Worm (Caenorhabditis elegans) whole organism, L4 larva: ENCODE data around the gene mfsd-6.
A peak's percentile ranks its signal among the peaks of the same experiment; 100 is the strongest.

Source experiments
- D1046.2 ChIP-seq: fragments of 200-800 bp; sonication (Bioruptor generic); IDR thresholded peaks from 2 replicates; pipeline ENCODE4 v1.3.6; 2022; ENCODE audit warnings: missing genetic modification characterization, missing compliant biosample characterization
- ZK546.5 ChIP-seq, 2 experiments: sonication (generic microtip); optimal IDR thresholded peaks; 2 replicates each; lab custom pipeline; 2017; ENCODE audit warnings: missing biosample characterization in 2 of 2, missing genetic modification characterization in 2 of 2
- ceh-82 ChIP-seq: sonication (generic microtip); optimal IDR thresholded peaks from 2 replicates; lab custom pipeline; 2017; ENCODE audit warnings: missing biosample characterization, missing genetic modification characterization
- dpl-1 ChIP-seq: fragments of 150-350 bp; optimal IDR thresholded peaks from 2 replicates; lab custom pipeline; 2014; ENCODE audit warnings: missing biosample characterization, missing genetic modification reagents, missing genetic modification characterization
- egl-27 ChIP-seq: sonication (generic microtip); optimal IDR thresholded peaks from 3 replicates; lab custom pipeline; 2017; ENCODE audit warnings: missing biosample characterization, missing genetic modification reagents, missing genetic modification characterization
- lsy-2 ChIP-seq, 2 experiments: fragments of 150-350 bp in 1 of 2; sonication (generic microtip) in 1 of 2; optimal IDR thresholded peaks; 2 replicates each; lab custom pipeline; 2014 to 2017; ENCODE audit warnings: missing biosample characterization in 2 of 2, missing genetic modification characterization in 2 of 2
- mdl-1 ChIP-seq, 2 experiments: fragments of 150-350 bp in 1 of 2; sonication (generic microtip) in 1 of 2; optimal IDR thresholded peaks; 2 replicates each; lab custom pipeline; 2014 to 2017; ENCODE audit warnings: missing biosample characterization in 2 of 2, missing genetic modification characterization in 2 of 2
- nhr-11 ChIP-seq: fragments of 150-350 bp; optimal IDR thresholded peaks from 2 replicates; lab custom pipeline; 2014; ENCODE audit warnings: missing biosample characterization, missing genetic modification characterization
- nhr-237 ChIP-seq: sonication (generic microtip); optimal IDR thresholded peaks from 2 replicates; lab custom pipeline; 2017; ENCODE audit warnings: missing biosample characterization, missing genetic modification characterization
- nhr-41 ChIP-seq: fragments of 200-800 bp; sonication (Bioruptor generic); IDR thresholded peaks from 2 replicates; pipeline ENCODE4 v1.3.6; 2022; ENCODE audit warnings: missing genetic modification reagents, missing genetic modification characterization, missing compliant biosample characterization
- spr-1 ChIP-seq: sonication (generic microtip); optimal IDR thresholded peaks from 2 replicates; lab custom pipeline; 2016; ENCODE audit warnings: mild to moderate bottlenecking, missing genetic modification characterization, missing compliant biosample characterization
- unc-39 ChIP-seq: sonication (generic microtip); optimal IDR thresholded peaks from 2 replicates; lab custom pipeline; 2017; ENCODE audit warnings: missing biosample characterization, missing genetic modification characterization
- vab-7 ChIP-seq: fragments of 200-800 bp; sonication (Bioruptor generic); IDR thresholded peaks from 2 replicates; pipeline ENCODE4 v1.3.6; 2022; ENCODE audit warnings: missing genetic modification reagents, missing genetic modification characterization, missing compliant biosample characterization

ce11 chrIII:7580586-7580985, 1.4 kb upstream of the mfsd-6 start:
- no peak for TF ChIP-seq D1046.2
- no peak for TF ChIP-seq nhr-237 (tag; lab: Kevin White, UChicago)
- TF ChIP-seq egl-27 (tag; lab: Kevin White, UChicago) = no peak
- TF ChIP-seq vab-7 (GFP tag; lab: Robert Waterston, UW) = no peak
- TF ChIP-seq lsy-2 (tag; optimal IDR thresholded peaks at IDR 0.05; lab: Kevin White, UChicago) = peak; percentile 26 to 66
- TF ChIP-seq unc-39 (tag; lab: Kevin White, UChicago) = no peak
- no peak for TF ChIP-seq nhr-41 (GFP tag; lab: Robert Waterston, UW)
- TF ChIP-seq mdl-1 (tag; optimal IDR thresholded peaks at IDR 0.05; lab: Kevin White, UChicago) = peak in 1 of 2 experiments; percentile 3
- TF ChIP-seq dpl-1 (GFP tag; lab: Kevin White, UChicago) = no peak
- no peak for TF ChIP-seq nhr-11 (tag; lab: Kevin White, UChicago)
- TF ChIP-seq spr-1 = no peak
- no peak for TF ChIP-seq ZK546.5 (tag; optimal IDR thresholded peaks at IDR 0.05; lab: Kevin White, UChicago)
- no peak for TF ChIP-seq ceh-82 (tag; lab: Kevin White, UChicago)
